Worm (Caenorhabditis elegans) whole organism, late embryonic: ENCODE data around the gene gap-1.

Experiments used
- F13H6.1 ChIP-seq: sonication (generic microtip); optimal IDR thresholded peaks from 2 replicates; lab custom pipeline; 2016; ENCODE audit warnings: missing genetic modification characterization, missing compliant biosample characterization
- K02D7.2 ChIP-seq: sonication (generic microtip); optimal IDR thresholded peaks from 2 replicates; lab custom pipeline; 2017; ENCODE audit warnings: mild to moderate bottlenecking, missing genetic modification characterization, missing compliant biosample characterization
- K09A11.1 ChIP-seq: sonication (generic microtip); optimal IDR thresholded peaks from 2 replicates; lab custom pipeline; 2017; ENCODE audit warnings: antibody characterized with exemption, mild to moderate bottlenecking, missing genetic modification characterization, missing compliant biosample characterization; ENCODE audit not compliant: insufficient read depth
- ahr-1 ChIP-seq: sonication (generic microtip); optimal IDR thresholded peaks from 2 replicates; lab custom pipeline; 2016; ENCODE audit warnings: missing genetic modification characterization, missing compliant biosample characterization
- ama-1 ChIP-seq: fragments of 150-350 bp; optimal IDR thresholded peaks from 2 replicates; lab custom pipeline; 2014
- ceh-14 ChIP-seq: sonication (generic microtip); optimal IDR thresholded peaks from 2 replicates; lab custom pipeline; 2016; ENCODE audit warnings: missing genotype, missing genetic modification characterization, missing compliant biosample characterization
- ceh-2 ChIP-seq: sonication (generic microtip); optimal IDR thresholded peaks from 2 replicates; lab custom pipeline; 2016; ENCODE audit warnings: missing genotype, missing genetic modification characterization, missing compliant biosample characterization
- ceh-22 ChIP-seq: sonication (generic microtip); optimal IDR thresholded peaks from 2 replicates; lab custom pipeline; 2017; ENCODE audit warnings: missing biosample characterization, missing genetic modification characterization
- ceh-30 ChIP-seq: fragments of 150-350 bp; optimal IDR thresholded peaks from 2 replicates; lab custom pipeline; 2014; ENCODE audit warnings: missing biosample characterization, missing genetic modification characterization
- ceh-45 ChIP-seq: fragments of 200-800 bp; sonication (Bioruptor generic); IDR thresholded peaks from 2 replicates; pipeline ENCODE4 v1.3.6; 2022; ENCODE audit warnings: missing genetic modification reagents, missing genetic modification characterization, missing compliant biosample characterization
- ceh-48 ChIP-seq: sonication (generic microtip); optimal IDR thresholded peaks from 2 replicates; lab custom pipeline; 2016; ENCODE audit warnings: missing genetic modification characterization, inconsistent platforms, missing compliant biosample characterization
- ceh-6 ChIP-seq: fragments of 200-800 bp; sonication (Bioruptor generic); optimal IDR thresholded peaks from 2 replicates; lab custom pipeline; 2018; ENCODE audit warnings: mild to moderate bottlenecking, missing genetic modification characterization, missing compliant biosample characterization
- dmd-4 ChIP-seq: sonication (generic microtip); optimal IDR thresholded peaks from 2 replicates; lab custom pipeline; 2016; ENCODE audit warnings: borderline replicate concordance, missing genetic modification characterization, missing compliant biosample characterization
- dve-1 ChIP-seq: sonication (generic microtip); optimal IDR thresholded peaks from 2 replicates; lab custom pipeline; 2017; ENCODE audit warnings: antibody characterized with exemption, mild to moderate bottlenecking, missing genetic modification characterization, missing compliant biosample characterization
- elt-2 ChIP-seq: sonication (generic microtip); optimal IDR thresholded peaks from 2 replicates; lab custom pipeline; 2016; ENCODE audit warnings: missing genetic modification reagents, missing genetic modification characterization, missing compliant biosample characterization
- elt-4 ChIP-seq: sonication (generic microtip); optimal IDR thresholded peaks from 2 replicates; lab custom pipeline; 2016; ENCODE audit warnings: missing genetic modification characterization, missing compliant biosample characterization
- ets-4 ChIP-seq: sonication (generic microtip); optimal IDR thresholded peaks from 2 replicates; lab custom pipeline; 2016; ENCODE audit warnings: missing genetic modification characterization, missing compliant biosample characterization
- fkh-10 ChIP-seq: fragments of 150-350 bp; optimal IDR thresholded peaks from 2 replicates; lab custom pipeline; 2014; ENCODE audit warnings: missing biosample characterization, missing genetic modification reagents, missing genetic modification characterization
- fkh-6 ChIP-seq: sonication (generic microtip); optimal IDR thresholded peaks from 2 replicates; lab custom pipeline; 2016; ENCODE audit warnings: missing genetic modification characterization, missing compliant biosample characterization
- hlh-13 ChIP-seq: fragments of 200-800 bp; sonication (Bioruptor generic); optimal IDR thresholded peaks from 2 replicates; lab custom pipeline; 2018; ENCODE audit warnings: mild to moderate bottlenecking, missing genetic modification characterization, missing compliant biosample characterization
- hlh-15 ChIP-seq: sonication (generic microtip); optimal IDR thresholded peaks from 2 replicates; lab custom pipeline; 2016; ENCODE audit warnings: missing genetic modification characterization, missing compliant biosample characterization
- hlh-30 ChIP-seq: sonication (generic microtip); optimal IDR thresholded peaks from 2 replicates; lab custom pipeline; 2017; ENCODE audit warnings: antibody characterized with exemption, missing genetic modification characterization, missing compliant biosample characterization; ENCODE audit not compliant: insufficient read depth
- hlh-6 ChIP-seq: sonication (generic microtip); optimal IDR thresholded peaks from 2 replicates; lab custom pipeline; 2016; ENCODE audit warnings: missing genotype, missing genetic modification characterization, missing compliant biosample characterization
- hlh-8 ChIP-seq: sonication (generic microtip); optimal IDR thresholded peaks from 2 replicates; lab custom pipeline; 2016; ENCODE audit warnings: missing genotype, missing genetic modification characterization, missing compliant biosample characterization
- madf-2 ChIP-seq: sonication (generic microtip); optimal IDR thresholded peaks from 2 replicates; lab custom pipeline; 2017; ENCODE audit warnings: missing genetic modification characterization, missing compliant biosample characterization
- mec-3 ChIP-seq: sonication (generic microtip); optimal IDR thresholded peaks from 2 replicates; lab custom pipeline; 2016; ENCODE audit warnings: borderline replicate concordance, missing genetic modification characterization, missing compliant biosample characterization
- nfya-1 ChIP-seq: sonication (generic microtip); optimal IDR thresholded peaks from 2 replicates; lab custom pipeline; 2017; ENCODE audit warnings: missing genetic modification characterization, mild to moderate bottlenecking, missing compliant biosample characterization, antibody characterized with exemption, moderate library complexity
- odd-2 ChIP-seq: sonication (generic microtip); optimal IDR thresholded peaks from 2 replicates; lab custom pipeline; 2017; ENCODE audit warnings: antibody characterized with exemption, mild to moderate bottlenecking, missing genetic modification characterization, missing compliant biosample characterization
- pat-9 ChIP-seq: fragments of 200-800 bp; sonication (Bioruptor generic); optimal IDR thresholded peaks from 2 replicates; lab custom pipeline; 2018; ENCODE audit warnings: mild to moderate bottlenecking, missing genetic modification characterization, moderate library complexity, missing compliant biosample characterization
- pax-1 ChIP-seq: fragments of 150-350 bp; optimal IDR thresholded peaks from 2 replicates; lab custom pipeline; 2014; ENCODE audit warnings: missing biosample characterization, missing genetic modification characterization
- pha-4 ChIP-seq: fragments of 150-350 bp; optimal IDR thresholded peaks from 2 replicates; lab custom pipeline; 2018; ENCODE audit warnings: missing biosample characterization, missing genetic modification reagents, missing genetic modification characterization
- pqm-1 ChIP-seq: sonication (generic microtip); optimal IDR thresholded peaks from 2 replicates; lab custom pipeline; 2016; ENCODE audit warnings: missing genetic modification characterization, missing compliant biosample characterization
- ref-2 ChIP-seq: sonication (generic microtip); optimal IDR thresholded peaks from 2 replicates; lab custom pipeline; 2016; ENCODE audit warnings: missing genetic modification characterization, missing compliant biosample characterization
- rnt-1 ChIP-seq: sonication (generic microtip); optimal IDR thresholded peaks from 2 replicates; lab custom pipeline; 2016; ENCODE audit warnings: missing genetic modification characterization, missing compliant biosample characterization
- sox-2 ChIP-seq: fragments of 200-800 bp; sonication (Bioruptor generic); IDR thresholded peaks from 2 replicates; pipeline ENCODE4 v1.3.6; 2022; ENCODE audit warnings: missing genetic modification reagents, missing genetic modification characterization, missing compliant biosample characterization
- sox-4 ChIP-seq: sonication (generic microtip); optimal IDR thresholded peaks from 2 replicates; lab custom pipeline; 2017; ENCODE audit warnings: mild to moderate bottlenecking, missing genetic modification characterization, inconsistent platforms, missing compliant biosample characterization
- tbx-2 ChIP-seq: sonication (generic microtip); optimal IDR thresholded peaks from 2 replicates; lab custom pipeline; 2016; ENCODE audit warnings: missing genetic modification characterization, missing compliant biosample characterization
- tbx-7 ChIP-seq: sonication (generic microtip); optimal IDR thresholded peaks from 2 replicates; lab custom pipeline; 2016; ENCODE audit warnings: missing genotype, missing genetic modification characterization, missing compliant biosample characterization
- unc-3 ChIP-seq, 2 experiments: fragments of 200-800 bp in 1 of 2; sonication (Bioruptor generic) in 1 of 2; sonication (generic microtip) in 1 of 2; conservative IDR thresholded peaks in 1 of 2; optimal IDR thresholded peaks in 1 of 2; 2 replicates each; pipeline versions ENCODE4 v1.3.6 to Lab custom; 2016 to 2022; ENCODE audit warnings: missing compliant biosample characterization in 2 of 2, missing genetic modification characterization in 2 of 2, missing genetic modification reagents in 1 of 2
- unc-42 ChIP-seq: sonication (generic microtip); optimal IDR thresholded peaks from 2 replicates; lab custom pipeline; 2016; ENCODE audit warnings: missing genotype, missing genetic modification characterization, missing compliant biosample characterization
- zip-5 ChIP-seq: sonication (generic microtip); optimal IDR thresholded peaks from 2 replicates; lab custom pipeline; 2016; ENCODE audit warnings: missing genetic modification characterization, missing compliant biosample characterization
- ztf-16 ChIP-seq: sonication (generic microtip); optimal IDR thresholded peaks from 2 replicates; lab custom pipeline; 2017; ENCODE audit warnings: missing genetic modification characterization, missing compliant biosample characterization

Gene gap-1

ce11 chrX:2210751-2211150, 18.4 kb downstream of the gap-1 start, which contains the start of gene peb-1:
Gene peb-1, plus strand, starts transcription at chrX:2211051.
- TF ChIP-seq fkh-10 (GFP tag; lab: Kevin White, UChicago), result no peak

ce11 chrX:2212141-2212540, 19.8 kb downstream of the gap-1 start:
- TF ChIP-seq ceh-22, result peak; percentile 21
- TF ChIP-seq odd-2 (tag; lab: Kevin White, UChicago), result no peak
- TF ChIP-seq hlh-13 (GFP tag; lab: Kevin White, UChicago), result no peak
- TF ChIP-seq hlh-15, result no peak
- TF ChIP-seq sox-2 (GFP tag; lab: Robert Waterston, UW), result no peak
- TF ChIP-seq ceh-2 (tag; lab: Kevin White, UChicago), result peak; percentile 30
- TF ChIP-seq K02D7.2 (tag; lab: Kevin White, UChicago), result no peak
- no peak for TF ChIP-seq ceh-14 (tag; lab: Kevin White, UChicago)
- TF ChIP-seq zip-5 (tag; lab: Kevin White, UChicago), result no peak
- no peak for TF ChIP-seq ceh-48 (tag; lab: Kevin White, UChicago)
- no peak for TF ChIP-seq K09A11.1 (tag; lab: Kevin White, UChicago)
- no peak for TF ChIP-seq fkh-10 (GFP tag; lab: Kevin White, UChicago)
- TF ChIP-seq ets-4 (tag; lab: Kevin White, UChicago), result no peak
- TF ChIP-seq ceh-45 (GFP tag; lab: Robert Waterston, UW), result no peak
- no peak for TF ChIP-seq hlh-6 (tag; lab: Kevin White, UChicago)
- no peak for TF ChIP-seq pax-1
- no peak for TF ChIP-seq unc-42 (tag; lab: Kevin White, UChicago)
- TF ChIP-seq dve-1 (tag; lab: Kevin White, UChicago), result no peak
- TF ChIP-seq ahr-1 (tag; lab: Kevin White, UChicago), result no peak
- TF ChIP-seq madf-2, result no peak
- TF ChIP-seq tbx-2 (tag; lab: Kevin White, UChicago), result peak; percentile 32
- no peak for TF ChIP-seq pat-9 (tag; lab: Kevin White, UChicago)
- no peak for TF ChIP-seq ama-1 (lab: Kevin White, UChicago)
- TF ChIP-seq pha-4 (tag; lab: Kevin White, UChicago), result no peak
- TF ChIP-seq pqm-1 (tag; lab: Kevin White, UChicago), result no peak
- no peak for TF ChIP-seq ceh-6 (GFP tag; lab: Kevin White, UChicago)
- TF ChIP-seq mec-3, result no peak

- TF ChIP-seq nfya-1 (tag; lab: Kevin White, UChicago) (no peak), F13H6.1 (tag; lab: Kevin White, UChicago) (no peak), dmd-4 (tag; lab: Kevin White, UChicago) (no peak)
Measured at ce11 chrX:2212712-2213111, 20.4 kb downstream of the gap-1 start.

- TF ChIP-seq unc-3 (GFP tag; conservative IDR thresholded peaks at IDR 0.05; lab: Robert Waterston, UW) (no peak), unc-3 (tag; optimal IDR thresholded peaks at IDR 0.05; lab: Kevin White, UChicago) (no peak), elt-2 (tag; lab: Kevin White, UChicago) (peak; percentile 39)
Measured at ce11 chrX:2213400-2214362, 21.4 kb downstream of the gap-1 start.

- TF ChIP-seq rnt-1 (no peak), madf-2 (no peak), hlh-13 (GFP tag; lab: Kevin White, UChicago) (no peak), ceh-30 (tag; lab: Kevin White, UChicago) (no peak), hlh-30 (tag; lab: Kevin White, UChicago) (no peak), pax-1 (no peak), dve-1 (tag; lab: Kevin White, UChicago) (no peak), hlh-6 (tag; lab: Kevin White, UChicago) (no peak), fkh-6 (no peak), tbx-7 (tag; lab: Kevin White, UChicago) (no peak), ref-2 (tag; lab: Kevin White, UChicago) (no peak), mec-3 (no peak), sox-4 (tag; lab: Kevin White, UChicago) (no peak), hlh-8 (tag; lab: Kevin White, UChicago) (no peak), elt-4 (no peak), ets-4 (tag; lab: Kevin White, UChicago) (no peak), ahr-1 (tag; lab: Kevin White, UChicago) (no peak), ceh-48 (tag; lab: Kevin White, UChicago) (no peak), ztf-16 (no peak)
Measured at ce11 chrX:2214454-2214853, 22.1 kb downstream of the gap-1 start.
